Fruit fly (Drosophila melanogaster): ENCODE results near the gene CecB.

dm6 chr3R:30189398-30189797 lies 24.2 kb downstream of the CecB start:
- no peak for TF ChIP-seq EcR (GFP tag; optimal IDR thresholded peaks at IDR 0.05)
- no peak for TF ChIP-seq CG14655 (GFP tag; optimal IDR thresholded peaks at IDR 0.05)
- no peak for TF ChIP-seq CG10348 (GFP tag; IDR thresholded peaks at IDR 0.05)
- no peak for TF ChIP-seq CG13204 (GFP tag; optimal IDR thresholded peaks at IDR 0.05)
- TF ChIP-seq rn (GFP tag; IDR thresholded peaks at IDR 0.05), result no peak
- TF ChIP-seq CG8301 (tag; optimal IDR thresholded peaks at IDR 0.05), result no peak
- TF ChIP-seq Pif1B (GFP tag; optimal IDR thresholded peaks at IDR 0.05), result no peak
- TF ChIP-seq CG32121 (GFP tag; IDR thresholded peaks at IDR 0.05), result no peak
- TF ChIP-seq gl (tag; optimal IDR thresholded peaks at IDR 0.05), result no peak
- no peak for TF ChIP-seq CG9948 (tag; optimal IDR thresholded peaks at IDR 0.05)
- no peak for TF ChIP-seq D1 (tag; optimal IDR thresholded peaks at IDR 0.05)

All from whole organism, pupa.